Fruit fly (Drosophila melanogaster) whole organism, prepupa: Measurements from ENCODE around the gene CG18598.

Experiments
- Blimp-1 ChIP-seq: fragments of 200-800 bp; sonication (Bioruptor generic); optimal IDR thresholded peaks from 3 replicates; lab custom pipeline; 2017; ENCODE audit warnings: missing biosample characterization, missing genetic modification characterization, mild to moderate bottlenecking, moderate library complexity, missing genetic modification reagents
- Hr4 ChIP-seq: fragments of 200-800 bp; sonication (Bioruptor generic); optimal IDR thresholded peaks from 3 replicates; lab custom pipeline; 2016; ENCODE audit warnings: missing biosample characterization, missing genetic modification characterization
- Lpt ChIP-seq: fragments of 200-800 bp; sonication (Bioruptor generic); optimal IDR thresholded peaks from 3 replicates; lab custom pipeline; 2016; ENCODE audit warnings: missing biosample characterization, missing genetic modification characterization
- salr ChIP-seq, 2 experiments: fragments of 200-800 bp; sonication (Bioruptor generic); optimal IDR thresholded peaks; 3 replicates each; lab custom pipeline; 2016 to 2018; ENCODE audit warnings: missing biosample characterization in 2 of 2, missing genetic modification characterization in 2 of 2, mild to moderate bottlenecking in 1 of 2

DNA sequence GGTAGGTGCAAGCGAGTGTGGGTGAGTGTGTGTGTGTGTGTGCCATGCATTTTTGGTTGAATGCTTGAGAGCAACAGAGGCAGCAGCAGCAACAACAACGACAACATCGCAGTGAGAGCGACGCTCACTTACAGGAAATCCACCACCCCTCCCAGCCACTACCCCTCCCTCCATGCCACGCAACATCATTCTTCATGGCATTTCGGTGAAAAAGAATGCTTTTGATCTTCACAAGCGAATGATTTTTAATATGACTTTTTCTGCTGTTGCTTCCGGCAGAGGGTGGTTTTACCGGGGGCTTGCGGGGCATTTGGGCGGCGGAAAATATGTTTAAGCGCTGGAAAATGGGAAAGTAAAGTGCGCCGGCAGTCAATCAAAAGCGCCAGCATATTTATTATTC is 10.7 kb downstream of the CG18598 start:
- TF ChIP-seq salr (GFP tag; optimal IDR thresholded peaks at IDR 0.05; lab: Kevin White, UChicago) (no peak), Lpt (no peak), Hr4 (GFP tag; lab: Kevin White, UChicago) (no peak), Blimp-1 (GFP tag; lab: Kevin White, UChicago) (no peak)
